Worm (Caenorhabditis elegans) whole organism, early embryonic: ENCODE measurements around the gene C13G5.2.
A peak's percentile ranks its signal among the peaks of the same experiment; 100 is the strongest.

Experiments used
- F13C5.2 ChIP-seq: sonication (generic microtip); optimal IDR thresholded peaks from 2 replicates; lab custom pipeline; 2017; ENCODE audit warnings: mild to moderate bottlenecking, missing genetic modification characterization, inconsistent platforms, missing compliant biosample characterization
- aly-1 ChIP-seq: sonication (generic microtip); optimal IDR thresholded peaks from 2 replicates; lab custom pipeline; 2016; ENCODE audit warnings: missing genetic modification characterization, missing compliant biosample characterization
- ama-1 ChIP-seq: fragments of 150-350 bp; optimal IDR thresholded peaks from 2 replicates; lab custom pipeline; 2014
- ceh-13 ChIP-seq: fragments of 200-800 bp; sonication (Bioruptor generic); optimal IDR thresholded peaks from 2 replicates; lab custom pipeline; 2018; ENCODE audit warnings: mild to moderate bottlenecking, missing genetic modification characterization, missing compliant biosample characterization
- ets-7 ChIP-seq: sonication (generic microtip); optimal IDR thresholded peaks from 2 replicates; lab custom pipeline; 2016; ENCODE audit warnings: missing genotype, missing genetic modification characterization, missing compliant biosample characterization
- flt-1 ChIP-seq: fragments of 200-800 bp; sonication (Bioruptor generic); IDR thresholded peaks from 2 replicates; pipeline ENCODE4 v1.3.6; 2022; ENCODE audit warnings: missing genetic modification characterization, missing compliant biosample characterization
- hnd-1 ChIP-seq: sonication (generic microtip); optimal IDR thresholded peaks from 2 replicates; lab custom pipeline; 2016; ENCODE audit warnings: missing genetic modification characterization, missing compliant biosample characterization
- pes-1 ChIP-seq: fragments of 200-800 bp; sonication (Bioruptor generic); IDR thresholded peaks from 2 replicates; pipeline ENCODE4 v1.3.6; 2022; ENCODE audit warnings: missing genetic modification reagents, missing genetic modification characterization, missing compliant biosample characterization
- scrt-1 ChIP-seq: fragments of 200-800 bp; sonication (Bioruptor generic); IDR thresholded peaks from 2 replicates; pipeline ENCODE4 v1.3.6; 2022; ENCODE audit warnings: missing genetic modification characterization, missing compliant biosample characterization
- tbx-37 ChIP-seq: fragments of 200-800 bp; sonication (Bioruptor generic); conservative IDR thresholded peaks from 2 replicates; pipeline ENCODE4 v1.3.6; 2022; ENCODE audit warnings: missing genetic modification reagents, missing genetic modification characterization, missing compliant biosample characterization
- tra-4 ChIP-seq: sonication (generic microtip); optimal IDR thresholded peaks from 2 replicates; lab custom pipeline; 2017; ENCODE audit warnings: missing genetic modification characterization, missing compliant biosample characterization

DNA sequence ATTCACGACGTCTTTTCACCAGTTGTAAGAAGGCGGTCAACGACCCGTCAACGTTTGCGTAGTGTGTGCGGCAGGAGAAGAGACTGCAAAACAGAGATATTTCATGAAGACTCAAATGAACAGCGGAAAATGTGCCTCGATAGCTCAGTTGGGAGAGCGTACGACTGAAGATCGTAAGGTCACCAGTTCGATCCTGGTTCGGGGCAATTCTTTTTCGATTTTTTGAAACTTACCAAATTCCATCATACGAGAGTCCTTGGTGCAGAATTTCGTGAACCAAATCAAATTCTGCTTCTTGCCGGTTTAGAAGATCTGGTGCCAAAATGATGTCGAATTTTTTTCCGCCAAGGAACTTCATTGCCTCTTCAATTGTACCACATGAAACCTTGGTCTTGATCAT is 34.7 kb upstream of the C13G5.2 start:
- TF ChIP-seq ama-1 = no peak
- TF ChIP-seq scrt-1 (GFP tag; lab: Robert Waterston, UW) = peak; percentile 63; the same call in 1 of the 2 replicates
- TF ChIP-seq hnd-1 (tag; lab: Kevin White, UChicago) = peak; percentile 35
- peak; percentile 72 for TF ChIP-seq flt-1 (GFP tag; lab: Robert Waterston, UW)
- TF ChIP-seq ceh-13 (GFP tag; lab: Kevin White, UChicago) = peak; percentile 47
- TF ChIP-seq tra-4 = no peak
- peak; percentile 80 for TF ChIP-seq pes-1
- no peak for TF ChIP-seq tbx-37 (GFP tag; lab: Robert Waterston, UW)
- no peak for TF ChIP-seq ets-7 (tag; lab: Kevin White, UChicago)
- peak; percentile 43 for TF ChIP-seq F13C5.2
- TF ChIP-seq aly-1 (tag; lab: Kevin White, UChicago) = no peak
